Fruit fly (Drosophila melanogaster) whole organism, adult: Measurements from ENCODE around the gene sna.

Experiments used
- CG11617 ChIP-seq: fragments of 200-800 bp; sonication (Bioruptor generic); optimal IDR thresholded peaks from 2 replicates; lab custom pipeline; 2017; ENCODE audit warnings: mild to moderate bottlenecking, missing biosample characterization, missing genetic modification reagents, missing genetic modification characterization
- CG12768 ChIP-seq: fragments of 200-800 bp; sonication (Bioruptor generic); optimal IDR thresholded peaks from 2 replicates; lab custom pipeline; 2017; ENCODE audit warnings: missing biosample characterization, missing genetic modification characterization, mild to moderate bottlenecking, moderate library complexity, missing genetic modification reagents
- CG14711 ChIP-seq: fragments of 200-800 bp; sonication (Bioruptor generic); optimal IDR thresholded peaks from 2 replicates; lab custom pipeline; 2018; ENCODE audit warnings: missing biosample characterization, mild to moderate bottlenecking, missing genetic modification characterization, moderate library complexity
- CG1620 ChIP-seq: fragments of 200-800 bp; sonication (Bioruptor generic); optimal IDR thresholded peaks from 2 replicates; lab custom pipeline; 2016; ENCODE audit warnings: missing biosample characterization, missing genetic modification characterization
- CG33017 ChIP-seq: fragments of 200-800 bp; sonication (Bioruptor generic); optimal IDR thresholded peaks from 2 replicates; lab custom pipeline; 2018; ENCODE audit warnings: missing biosample characterization, mild to moderate bottlenecking, missing genetic modification characterization, moderate library complexity
- CG5204 ChIP-seq: fragments of 200-800 bp; sonication (Bioruptor generic); optimal IDR thresholded peaks from 2 replicates; lab custom pipeline; 2016; ENCODE audit warnings: missing biosample characterization, missing genetic modification characterization
- CG7045 ChIP-seq: fragments of 200-800 bp; sonication (Bioruptor generic); optimal IDR thresholded peaks from 2 replicates; lab custom pipeline; 2017; ENCODE audit warnings: missing biosample characterization, mild to moderate bottlenecking, missing genetic modification characterization
- CG7101 ChIP-seq: fragments of 200-800 bp; sonication (Bioruptor generic); optimal IDR thresholded peaks from 2 replicates; lab custom pipeline; 2018; ENCODE audit warnings: missing biosample characterization, mild to moderate bottlenecking, missing genetic modification characterization, moderate library complexity
- Clk ChIP-seq: fragments of 200-800 bp; sonication (Bioruptor generic); optimal IDR thresholded peaks from 2 replicates; lab custom pipeline; 2017; ENCODE audit warnings: missing biosample characterization, missing genetic modification characterization
- Crg-1 ChIP-seq: fragments of 200-800 bp; sonication (Bioruptor generic); optimal IDR thresholded peaks from 2 replicates; lab custom pipeline; 2016; ENCODE audit warnings: missing biosample characterization, missing genetic modification characterization
- Hr96 ChIP-seq: fragments of 200-800 bp; sonication (Bioruptor generic); optimal IDR thresholded peaks from 2 replicates; lab custom pipeline; 2016; ENCODE audit warnings: missing biosample characterization, missing genetic modification characterization
- Mnt ChIP-seq: fragments of 200-800 bp; sonication (Bioruptor generic); optimal IDR thresholded peaks from 2 replicates; lab custom pipeline; 2016; ENCODE audit warnings: missing biosample characterization, mild to moderate bottlenecking, missing genetic modification characterization
- bab1 ChIP-seq: fragments of 200-800 bp; sonication (Bioruptor generic); optimal IDR thresholded peaks from 3 replicates; lab custom pipeline; 2019; ENCODE audit warnings: missing biosample characterization, mild to moderate bottlenecking, missing genetic modification characterization, moderate library complexity
- cic ChIP-seq: fragments of 200-800 bp; sonication (Bioruptor generic); optimal IDR thresholded peaks from 2 replicates; lab custom pipeline; 2017; ENCODE audit warnings: missing biosample characterization, mild to moderate bottlenecking, missing genetic modification characterization, moderate library complexity
- cnc ChIP-seq, 2 experiments: fragments of >200 bp; optimal IDR thresholded peaks; 2 replicates each; lab custom pipeline; 2017
- kay ChIP-seq: fragments of 200-800 bp; sonication (Bioruptor generic); peaks from one replicate; lab custom pipeline; 2016; ENCODE audit warnings: missing biosample characterization, missing genetic modification characterization, borderline replicate concordance
- ovo ChIP-seq: fragments of 200-800 bp; sonication (Bioruptor generic); optimal IDR thresholded peaks from 2 replicates; lab custom pipeline; 2016; ENCODE audit warnings: missing biosample characterization, missing genetic modification characterization
- pad ChIP-seq: fragments of 200-800 bp; sonication (Bioruptor generic); optimal IDR thresholded peaks from 3 replicates; lab custom pipeline; 2017; ENCODE audit warnings: missing biosample characterization, missing genetic modification characterization, mild to moderate bottlenecking, moderate library complexity, missing genetic modification reagents
- tj ChIP-seq: fragments of 200-800 bp; sonication (Bioruptor generic); optimal IDR thresholded peaks from 3 replicates; lab custom pipeline; 2017; ENCODE audit warnings: missing biosample characterization, mild to moderate bottlenecking, missing genetic modification characterization, moderate library complexity
- toe ChIP-seq: fragments of 200-800 bp; sonication (Bioruptor generic); optimal IDR thresholded peaks from 2 replicates; lab custom pipeline; 2016; ENCODE audit warnings: missing biosample characterization, missing genetic modification characterization

The sna gene

DNA sequence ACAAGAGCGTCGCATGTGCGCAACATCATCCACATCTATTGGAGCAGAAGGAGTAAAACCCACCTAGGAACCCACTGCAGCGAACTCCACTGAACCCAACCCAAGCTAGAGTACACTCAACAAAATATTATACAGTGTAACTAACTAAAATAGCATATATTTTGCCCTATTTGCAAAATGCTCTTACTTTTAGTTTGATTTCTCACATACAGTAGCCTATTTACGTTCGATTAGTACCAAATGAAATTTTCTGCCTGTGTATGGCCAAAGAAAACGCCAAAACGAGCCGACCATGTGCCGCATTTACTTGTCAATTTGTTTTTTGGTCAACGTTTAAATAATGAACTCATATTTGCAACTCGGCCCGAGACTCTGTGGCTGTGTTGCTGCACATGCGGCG, 9.3 kb downstream of the sna start:
- TF ChIP-seq CG7045 (GFP tag; lab: Kevin White, UChicago) (no peak), ovo (GFP tag; lab: Kevin White, UChicago) (no peak), toe (GFP tag; lab: Kevin White, UChicago) (no peak), CG1620 (no peak), bab1 (no peak), Hr96 (no peak), cic (GFP tag; lab: Kevin White, UChicago) (no peak), CG11617 (no peak), pad (no peak), CG33017 (tag; lab: Kevin White, UChicago) (no peak), CG14711 (tag; lab: Kevin White, UChicago) (no peak)

DNA sequence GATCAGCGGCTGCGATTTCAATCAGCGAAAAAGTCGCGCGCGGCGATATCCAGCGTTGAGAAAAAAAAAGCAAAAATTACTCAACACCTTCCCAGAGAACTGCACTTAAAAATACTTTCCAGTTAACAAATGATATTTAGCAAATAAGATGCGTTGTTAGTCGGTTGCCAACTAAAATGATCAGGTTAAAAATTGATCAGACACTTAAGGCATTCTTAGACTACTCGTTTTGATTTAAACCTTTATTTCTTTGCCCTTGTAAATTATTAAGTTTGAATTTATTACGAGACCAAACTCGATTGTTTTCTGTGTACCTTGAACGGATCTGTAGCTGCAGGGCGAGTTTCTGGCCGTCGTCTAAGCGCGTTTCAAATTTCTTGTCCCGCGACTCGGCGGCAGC, 12.1 kb downstream of the sna start:
- no peak for TF ChIP-seq CG1620
- TF ChIP-seq pad: no peak
- TF ChIP-seq CG14711 (tag; lab: Kevin White, UChicago): no peak
- no peak for TF ChIP-seq CG7045 (GFP tag; lab: Kevin White, UChicago)
- no peak for TF ChIP-seq CG7101 (tag; lab: Kevin White, UChicago)
- no peak for TF ChIP-seq Hr96
- TF ChIP-seq tj (GFP tag; lab: Kevin White, UChicago): no peak
- TF ChIP-seq kay (GFP tag; lab: Kevin White, UChicago): no peak
- no peak for TF ChIP-seq bab1
- no peak for TF ChIP-seq CG33017 (tag; lab: Kevin White, UChicago)
- TF ChIP-seq Crg-1 (GFP tag; lab: Kevin White, UChicago): no peak
- TF ChIP-seq CG12768: no peak
- no peak for TF ChIP-seq toe (GFP tag; lab: Kevin White, UChicago)
- no peak for TF ChIP-seq cnc (optimal IDR thresholded peaks at IDR 0.05; lab: Kevin White, UChicago)
- no peak for TF ChIP-seq CG5204
- TF ChIP-seq cic (GFP tag; lab: Kevin White, UChicago): no peak
- no peak for TF ChIP-seq Mnt (GFP tag; lab: Kevin White, UChicago)
- no peak for TF ChIP-seq ovo (GFP tag; lab: Kevin White, UChicago)

DNA sequence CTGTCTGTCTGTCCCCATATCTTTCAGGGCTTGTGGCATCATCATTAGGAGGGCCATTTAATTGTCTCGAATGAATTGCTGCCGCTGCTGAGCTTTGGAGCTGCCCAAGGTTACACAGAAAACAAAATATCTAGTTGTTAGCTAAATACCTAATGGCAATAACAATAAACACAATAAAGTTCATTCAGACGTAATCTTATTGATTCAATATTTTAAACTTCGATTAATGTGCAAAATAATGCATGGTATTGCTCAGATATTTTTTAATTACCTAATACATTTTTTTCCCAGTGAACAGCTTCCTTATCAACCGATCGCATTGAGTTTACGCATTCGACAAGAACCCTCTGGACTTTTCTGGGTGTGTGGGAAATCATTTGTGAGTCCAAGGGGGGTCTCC, 12.9 kb downstream of the sna start:
- TF ChIP-seq kay (GFP tag; lab: Kevin White, UChicago) (no peak), Hr96 (no peak)

DNA sequence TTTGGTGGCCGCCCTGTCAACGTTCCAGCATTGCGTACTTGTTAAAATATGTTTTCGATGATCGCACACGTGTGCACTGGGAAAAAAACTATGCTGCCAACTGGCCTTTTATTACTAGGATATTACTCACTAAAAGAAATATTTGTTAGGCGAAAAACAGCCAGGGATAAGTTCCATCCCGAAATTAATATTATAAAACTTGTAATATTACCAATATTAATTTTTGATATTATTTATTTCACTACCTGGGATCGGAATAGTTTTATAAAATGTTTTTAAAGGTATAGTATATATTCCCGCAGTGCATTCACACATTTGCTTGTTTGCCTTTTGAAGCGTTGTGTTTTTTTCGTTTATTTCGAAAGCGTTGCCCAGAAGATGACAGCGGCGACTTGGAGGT, 14.5 kb downstream of the sna start:
- TF ChIP-seq CG7045 (GFP tag; lab: Kevin White, UChicago) (no peak), toe (GFP tag; lab: Kevin White, UChicago) (no peak), Clk (no peak), Crg-1 (GFP tag; lab: Kevin White, UChicago) (no peak), CG12768 (no peak), CG14711 (tag; lab: Kevin White, UChicago) (no peak), Mnt (GFP tag; lab: Kevin White, UChicago) (no peak), CG33017 (tag; lab: Kevin White, UChicago) (no peak), Hr96 (no peak)

DNA sequence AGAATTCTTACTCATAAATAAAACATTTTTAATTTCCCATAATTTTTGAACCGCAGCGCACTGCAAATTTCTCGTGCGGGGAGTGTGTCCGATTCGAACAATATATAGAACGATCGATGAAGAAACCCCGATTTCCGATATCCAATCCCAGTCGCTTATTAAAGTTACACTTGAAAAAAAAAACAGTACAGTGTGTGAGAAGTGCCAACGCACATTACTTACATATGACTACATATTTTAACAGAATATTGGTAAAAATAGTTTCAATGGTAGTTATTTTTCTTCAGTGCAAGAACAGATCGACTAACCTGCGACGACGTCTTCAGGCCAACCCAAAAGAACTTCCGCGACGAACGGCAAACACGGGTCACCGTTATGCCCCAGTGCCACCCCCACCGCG, 15.1 kb downstream of the sna start:
- no peak for TF ChIP-seq bab1
- TF ChIP-seq CG14711 (tag; lab: Kevin White, UChicago): no peak

DNA sequence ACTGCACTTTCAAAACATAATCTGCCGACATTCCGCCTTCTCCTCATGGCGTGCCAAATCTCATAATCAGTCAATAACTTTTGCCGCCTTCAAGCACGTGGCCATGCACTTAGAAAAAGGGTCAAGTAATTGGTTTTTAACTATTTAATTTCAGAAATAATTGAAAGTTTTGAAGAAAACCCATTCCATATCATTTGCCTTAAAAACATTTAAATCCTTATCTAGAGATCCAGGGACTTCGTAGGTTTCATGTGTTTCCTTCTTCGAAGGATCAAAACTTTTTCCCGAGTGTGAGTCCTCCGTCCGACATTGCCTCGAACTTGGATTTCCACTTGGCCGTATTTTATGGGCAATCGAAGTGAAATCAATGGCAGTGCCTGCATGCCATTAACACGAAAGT, 19.1 kb downstream of the sna start:
- TF ChIP-seq cnc (optimal IDR thresholded peaks at IDR 0.05; lab: Kevin White, UChicago) (no peak), CG11617 (no peak), cic (GFP tag; lab: Kevin White, UChicago) (no peak), kay (GFP tag; lab: Kevin White, UChicago) (no peak)

DNA sequence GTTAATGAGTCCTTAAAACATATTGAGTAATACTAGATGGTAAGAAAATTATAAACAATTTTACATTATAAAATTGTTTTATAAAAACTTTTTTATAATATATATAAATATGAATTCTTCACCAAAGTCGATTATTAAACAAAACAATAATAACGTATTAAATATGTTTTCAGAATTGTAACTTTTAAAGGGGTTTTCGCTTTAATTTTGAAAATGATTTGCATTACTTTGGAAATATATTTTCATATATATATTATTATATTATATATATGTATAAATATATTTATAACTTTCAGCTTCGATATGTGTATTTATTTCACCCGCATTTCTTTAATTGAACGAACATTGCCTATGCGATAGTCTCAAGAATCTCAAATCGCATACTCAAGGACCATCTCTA, 20.0 kb downstream of the sna start:
- no peak for TF ChIP-seq CG12768
- TF ChIP-seq CG7101 (tag; lab: Kevin White, UChicago): no peak
- TF ChIP-seq cnc (optimal IDR thresholded peaks at IDR 0.05; lab: Kevin White, UChicago): no peak
- TF ChIP-seq ovo (GFP tag; lab: Kevin White, UChicago): no peak
- TF ChIP-seq CG1620: no peak
- no peak for TF ChIP-seq cic (GFP tag; lab: Kevin White, UChicago)
- no peak for TF ChIP-seq CG5204
- no peak for TF ChIP-seq pad
- no peak for TF ChIP-seq CG33017 (tag; lab: Kevin White, UChicago)

DNA sequence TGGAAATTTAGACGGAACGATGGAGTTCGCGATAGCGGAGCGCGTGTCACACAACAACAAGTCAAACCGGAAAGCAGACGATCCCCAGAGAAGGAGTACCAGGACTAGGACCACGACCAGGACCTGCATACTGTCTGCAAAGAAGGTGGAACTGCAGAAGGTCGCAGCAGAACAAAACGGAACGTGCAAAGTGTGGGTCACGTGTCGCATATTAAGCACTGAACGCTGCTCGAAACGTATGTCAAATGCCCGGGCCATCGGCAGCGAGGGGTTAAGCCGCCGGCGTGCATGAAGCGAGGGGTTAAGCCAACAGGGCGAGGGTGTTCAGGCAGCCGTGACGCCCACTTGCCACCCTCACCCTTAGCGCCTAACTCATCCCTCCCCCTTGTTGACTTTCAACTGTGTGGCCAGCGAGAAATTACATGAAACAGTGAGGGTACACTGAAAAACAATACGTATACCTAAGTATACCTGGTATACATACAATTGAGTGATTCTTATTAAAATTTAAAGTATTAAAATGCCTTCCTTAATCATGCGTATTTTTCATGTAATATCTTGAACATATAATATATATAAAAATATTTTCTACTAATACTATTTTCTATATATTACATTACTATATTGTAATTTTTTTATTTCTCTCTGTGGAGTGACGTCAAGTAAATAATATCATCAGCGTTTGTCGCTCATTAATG, 36.1 kb downstream of the sna start:
- TF ChIP-seq CG12768 (no peak), CG7101 (tag; lab: Kevin White, UChicago) (no peak), CG14711 (tag; lab: Kevin White, UChicago) (no peak), CG1620 (no peak), bab1 (no peak), cnc (optimal IDR thresholded peaks at IDR 0.05; lab: Kevin White, UChicago) (no peak), Clk (no peak), toe (GFP tag; lab: Kevin White, UChicago) (no peak)
